Fruit fly (Drosophila melanogaster): ENCODE data around the gene CG9121.

The CG9121 gene

dm6 chr2L:5025557-5025956 is 25.3 kb downstream of the CG9121 start:
- no peak for TF ChIP-seq psq (optimal IDR thresholded peaks at IDR 0.05)
- no peak for TF ChIP-seq ttk (optimal IDR thresholded peaks at IDR 0.05)
- no peak for TF ChIP-seq insv (optimal IDR thresholded peaks at IDR 0.05)
- no peak for TF ChIP-seq Sin3A (optimal IDR thresholded peaks at IDR 0.05)
- no peak for TF ChIP-seq Myc (optimal IDR thresholded peaks at IDR 0.05)
- no peak for TF ChIP-seq h (optimal IDR thresholded peaks at IDR 0.05)

DNA sequence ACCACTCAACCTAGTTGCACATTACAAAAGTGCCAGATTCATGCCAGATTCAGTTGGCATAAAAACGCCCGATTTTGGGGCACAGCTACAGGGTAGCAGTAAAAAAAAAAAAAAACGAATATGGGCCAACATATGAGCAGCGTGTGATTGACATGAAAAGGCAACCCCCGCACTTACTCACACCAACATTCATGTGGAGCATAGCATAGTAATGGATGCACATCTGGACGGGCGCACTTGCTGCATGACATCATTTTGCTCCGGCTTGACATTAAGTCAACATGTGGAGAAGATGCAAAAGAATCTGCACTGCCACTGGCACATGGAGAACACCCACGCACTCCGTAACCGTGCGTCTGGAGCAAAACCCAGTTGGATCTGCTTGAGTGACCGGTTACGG is 28.3 kb downstream of the CG9121 start:
- TF ChIP-seq Myc (optimal IDR thresholded peaks at IDR 0.05): no peak
- TF ChIP-seq Sin3A (optimal IDR thresholded peaks at IDR 0.05): no peak
- TF ChIP-seq h (optimal IDR thresholded peaks at IDR 0.05): no peak
- TF ChIP-seq psq (optimal IDR thresholded peaks at IDR 0.05): no peak
- no peak for TF ChIP-seq ttk (optimal IDR thresholded peaks at IDR 0.05)
- no peak for TF ChIP-seq insv (optimal IDR thresholded peaks at IDR 0.05)

DNA sequence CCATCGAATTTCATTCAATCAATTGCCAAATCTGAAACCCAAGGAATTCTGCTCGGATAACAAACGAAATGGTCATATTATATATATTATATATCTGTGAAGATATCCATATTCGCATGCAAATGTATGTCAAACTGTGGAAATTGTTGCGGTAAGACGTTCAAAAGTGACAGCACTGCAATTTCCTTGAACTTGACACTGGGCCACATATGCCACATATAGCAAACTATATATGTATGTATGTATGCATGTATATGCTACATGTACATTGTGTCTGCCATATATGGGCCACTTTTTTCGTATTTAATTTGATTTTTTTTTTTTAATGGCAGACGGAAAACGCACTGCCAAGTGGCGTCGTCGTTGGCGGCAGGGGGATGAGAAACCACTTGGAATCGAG is 30.4 kb downstream of the CG9121 start:
- TF ChIP-seq h (optimal IDR thresholded peaks at IDR 0.05) (no peak), psq (optimal IDR thresholded peaks at IDR 0.05) (no peak)

- TF ChIP-seq h (optimal IDR thresholded peaks at IDR 0.05) (no peak), psq (optimal IDR thresholded peaks at IDR 0.05) (no peak)
Measured at dm6 chr2L:5010784-5011260, 40.0 kb downstream of the CG9121 start, which contains the start of the genes CG31917, Tfb5 and SelT. Gene CG31917 (minus strand): TSS chr2L:5010834. Gene Tfb5 (minus strand): TSS chr2L:5010834. Gene SelT (plus strand): TSS chr2L:5010922.

DNA sequence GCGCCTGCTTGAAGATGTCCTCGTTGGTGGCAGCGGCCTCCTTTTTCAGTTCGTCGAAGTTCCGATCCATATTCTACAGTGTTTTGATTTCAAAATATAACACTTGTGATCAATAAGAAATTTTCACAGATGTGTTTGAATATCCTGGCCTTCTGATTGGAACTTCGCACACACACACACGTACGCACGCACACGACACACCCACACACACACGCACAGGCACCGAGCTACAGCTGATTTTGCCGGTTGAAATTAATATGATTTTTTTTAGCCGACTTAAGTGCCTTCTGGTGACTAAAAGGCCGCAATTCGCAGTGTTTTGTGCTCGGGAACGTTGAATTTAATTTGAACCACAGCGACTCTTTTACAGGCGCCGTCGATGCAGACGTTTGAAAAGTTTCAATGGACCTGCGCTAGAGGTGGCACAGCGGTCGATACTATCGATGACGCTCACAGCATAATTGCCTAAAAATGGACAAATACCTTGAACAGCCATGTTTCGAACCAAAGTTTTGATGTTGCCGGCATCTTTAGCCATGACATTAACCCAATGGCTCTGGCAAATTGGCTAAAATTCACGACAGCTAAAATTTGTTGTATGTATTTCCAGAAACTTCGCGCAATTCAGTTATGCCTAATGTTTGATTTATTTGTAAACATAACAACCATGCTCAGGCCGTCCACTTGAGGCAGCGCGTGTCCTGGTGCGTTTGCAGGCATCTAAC is 41.4 kb downstream of the CG9121 start, which contains the start of gene Rtnl1:
Rtnl1 (minus strand) TSS at position 415 of the 725 bp plus-strand sequence.
- TF ChIP-seq psq (optimal IDR thresholded peaks at IDR 0.05) (no peak), h (optimal IDR thresholded peaks at IDR 0.05) (no peak), insv (optimal IDR thresholded peaks at IDR 0.05) (no peak), Sin3A (optimal IDR thresholded peaks at IDR 0.05) (no peak), ttk (optimal IDR thresholded peaks at IDR 0.05) (no peak)

DNA sequence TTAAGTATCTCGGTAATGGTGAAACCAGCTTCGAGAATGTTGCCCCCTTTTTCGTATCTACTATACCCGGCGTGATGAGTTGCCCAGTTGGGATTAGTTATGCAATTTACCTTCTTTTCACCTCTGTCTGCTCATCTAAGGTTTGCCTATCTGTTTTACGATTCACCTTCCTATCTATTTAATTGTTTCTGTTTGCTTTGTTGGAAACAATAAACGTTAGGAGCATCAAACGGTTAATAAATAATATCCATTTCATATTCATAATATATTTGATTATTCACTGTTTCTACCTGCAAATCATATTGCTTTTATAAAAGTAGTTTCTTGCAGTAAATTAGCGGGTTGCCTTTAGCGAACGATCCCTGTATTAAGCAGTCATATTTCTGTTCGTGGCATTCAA is 43.6 kb downstream of the CG9121 start:
- no peak for TF ChIP-seq ttk (optimal IDR thresholded peaks at IDR 0.05)
- no peak for TF ChIP-seq h (optimal IDR thresholded peaks at IDR 0.05)
- TF ChIP-seq Sin3A (optimal IDR thresholded peaks at IDR 0.05): no peak
- no peak for TF ChIP-seq Myc (optimal IDR thresholded peaks at IDR 0.05)
- no peak for TF ChIP-seq psq (optimal IDR thresholded peaks at IDR 0.05)
- TF ChIP-seq insv (optimal IDR thresholded peaks at IDR 0.05): no peak

DNA sequence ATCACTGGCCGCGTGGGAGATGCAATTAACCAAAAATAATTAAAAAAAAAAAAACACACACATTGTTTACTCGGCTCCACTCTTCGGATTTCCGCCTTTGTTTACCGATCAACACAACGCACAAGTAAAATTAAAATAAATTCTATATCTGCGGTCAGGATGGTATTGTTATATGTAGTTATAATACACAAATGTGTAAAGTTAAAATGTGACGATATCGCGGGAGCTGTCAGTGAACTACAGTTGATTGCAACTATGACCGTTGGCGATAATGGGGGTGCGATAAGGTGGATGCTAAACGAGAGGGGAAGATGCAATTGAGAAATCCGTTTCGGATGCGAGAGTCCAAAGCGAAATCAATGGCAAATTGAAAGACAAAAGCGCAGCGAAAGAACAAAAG is 44.5 kb downstream of the CG9121 start:
- TF ChIP-seq h (optimal IDR thresholded peaks at IDR 0.05) (no peak), Sin3A (optimal IDR thresholded peaks at IDR 0.05) (no peak), ttk (optimal IDR thresholded peaks at IDR 0.05) (no peak), insv (optimal IDR thresholded peaks at IDR 0.05) (no peak), Myc (optimal IDR thresholded peaks at IDR 0.05) (no peak), psq (optimal IDR thresholded peaks at IDR 0.05) (no peak)

dm6 chr2L:5005464-5005764 is 45.4 kb downstream of the CG9121 start:
- TF ChIP-seq Sin3A (optimal IDR thresholded peaks at IDR 0.05): no peak
- TF ChIP-seq ttk (optimal IDR thresholded peaks at IDR 0.05): no peak
- TF ChIP-seq Myc (optimal IDR thresholded peaks at IDR 0.05): no peak
- no peak for TF ChIP-seq psq (optimal IDR thresholded peaks at IDR 0.05)
- TF ChIP-seq h (optimal IDR thresholded peaks at IDR 0.05): no peak
- no peak for TF ChIP-seq insv (optimal IDR thresholded peaks at IDR 0.05)

dm6 chr2L:5004677-5005463 is 46.0 kb downstream of the CG9121 start:
- TF ChIP-seq Myc (optimal IDR thresholded peaks at IDR 0.05): no peak

dm6 chr2L:5003670-5004453 is 47.0 kb downstream of the CG9121 start:
- no peak for TF ChIP-seq psq (optimal IDR thresholded peaks at IDR 0.05)
- no peak for TF ChIP-seq Myc (optimal IDR thresholded peaks at IDR 0.05)
- no peak for TF ChIP-seq Sin3A (optimal IDR thresholded peaks at IDR 0.05)
- no peak for TF ChIP-seq h (optimal IDR thresholded peaks at IDR 0.05)
- no peak for TF ChIP-seq ttk (optimal IDR thresholded peaks at IDR 0.05)
- no peak for TF ChIP-seq insv (optimal IDR thresholded peaks at IDR 0.05)

DNA sequence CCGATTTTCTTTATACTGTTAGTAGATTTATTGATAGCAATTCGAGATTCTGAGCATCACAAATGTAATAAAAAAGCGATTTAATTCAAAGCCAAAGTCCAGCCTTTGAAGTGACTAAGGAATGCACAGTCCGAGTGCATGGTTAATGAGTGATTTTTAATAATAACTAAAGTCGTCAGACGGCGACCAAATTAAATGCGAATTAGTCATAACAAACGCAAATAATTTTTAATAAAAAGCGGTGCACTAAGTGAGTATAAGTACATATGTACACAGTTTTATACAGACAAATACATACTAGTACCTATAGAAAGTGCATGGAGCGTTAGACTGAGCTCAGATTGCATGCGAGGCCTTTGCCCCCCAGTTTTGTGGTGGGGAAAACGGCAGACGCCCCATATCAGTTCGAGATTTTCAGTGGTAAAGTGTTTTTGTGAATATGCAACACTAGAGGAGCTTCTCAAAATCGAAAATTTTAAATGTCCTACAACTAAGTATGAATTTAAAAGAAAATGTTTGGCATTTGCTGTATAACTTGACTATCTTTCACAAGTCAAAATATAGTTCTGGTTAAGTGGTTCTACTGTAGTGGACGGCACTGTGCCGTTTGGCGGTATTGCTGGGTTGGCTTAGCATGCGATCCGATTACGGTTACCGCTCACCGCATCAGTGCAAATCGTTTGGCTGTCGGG is 48.0 kb downstream of the CG9121 start:
- TF ChIP-seq Sin3A (optimal IDR thresholded peaks at IDR 0.05) (no peak), h (optimal IDR thresholded peaks at IDR 0.05) (no peak), Myc (optimal IDR thresholded peaks at IDR 0.05) (no peak), ttk (optimal IDR thresholded peaks at IDR 0.05) (no peak), psq (optimal IDR thresholded peaks at IDR 0.05) (no peak), insv (optimal IDR thresholded peaks at IDR 0.05) (no peak)

dm6 chr2L:5002031-5002430 is 48.8 kb downstream of the CG9121 start:
- TF ChIP-seq ttk (optimal IDR thresholded peaks at IDR 0.05): no peak
- TF ChIP-seq insv (optimal IDR thresholded peaks at IDR 0.05): no peak
- no peak for TF ChIP-seq Myc (optimal IDR thresholded peaks at IDR 0.05)
- no peak for TF ChIP-seq Sin3A (optimal IDR thresholded peaks at IDR 0.05)
- no peak for TF ChIP-seq h (optimal IDR thresholded peaks at IDR 0.05)
- no peak for TF ChIP-seq psq (optimal IDR thresholded peaks at IDR 0.05)
